Worm (Caenorhabditis elegans): ENCODE results near the gene T04G9.7.
A peak's percentile ranks its signal among the peaks of the same experiment; 100 is the strongest.

The T04G9.7 gene

ce11 chrX:770537-770936 is at the start of gene T04G9.7:
T04G9.7 (plus strand) TSS chrX:770837.
- TF ChIP-seq lin-15B (tag; optimal IDR thresholded peaks at IDR 0.05) = no peak
- no peak for TF ChIP-seq madf-5 (GFP tag; IDR thresholded peaks at IDR 0.05)
- no peak for TF ChIP-seq nhr-111 (GFP tag; optimal IDR thresholded peaks at IDR 0.05)
- TF ChIP-seq lir-3 (tag; optimal IDR thresholded peaks at IDR 0.05) = no peak
- TF ChIP-seq dve-1 (tag; optimal IDR thresholded peaks at IDR 0.05; ENCODE audit: insufficient read depth) = no peak
- no peak for TF ChIP-seq zfp-2 (tag; optimal IDR thresholded peaks at IDR 0.05)
- no peak for TF ChIP-seq mxl-3 (GFP tag; optimal IDR thresholded peaks at IDR 0.05)
- TF ChIP-seq ceh-82 (tag; optimal IDR thresholded peaks at IDR 0.05) = no peak
- no peak for TF ChIP-seq zip-2 (tag; optimal IDR thresholded peaks at IDR 0.05)
- TF ChIP-seq pha-4 (GFP tag; IDR thresholded peaks at IDR 0.05) = no peak
- TF ChIP-seq pha-4 (tag; optimal IDR thresholded peaks at IDR 0.05) = no peak
- TF ChIP-seq tag-97 (GFP tag; IDR thresholded peaks at IDR 0.05) = no peak
- no peak for TF ChIP-seq mep-1 (tag; optimal IDR thresholded peaks at IDR 0.05)

- no peak for TF ChIP-seq gei-8 (GFP tag; optimal IDR thresholded peaks at IDR 0.05)
- no peak for TF ChIP-seq F10B5.3 (tag; optimal IDR thresholded peaks at IDR 0.05)
- no peak for TF ChIP-seq snpc-4 (tag; optimal IDR thresholded peaks at IDR 0.05)
- no peak for TF ChIP-seq zfp-2 (tag; optimal IDR thresholded peaks at IDR 0.05)
- no peak for TF ChIP-seq rbr-2 (tag; optimal IDR thresholded peaks at IDR 0.05)
- no peak for TF ChIP-seq F26F4.8 (GFP tag; conservative IDR thresholded peaks at IDR 0.05)
- no peak for TF ChIP-seq mxl-3 (GFP tag; optimal IDR thresholded peaks at IDR 0.05)
Measured at ce11 chrX:725868-726267, 44.8 kb upstream of the T04G9.7 start, which contains the start of gene sli-1. sli-1 (minus strand) TSS chrX:725968.

- TF ChIP-seq mes-2 (tag; optimal IDR thresholded peaks at IDR 0.05; ENCODE audit: poor library complexity, severe bottlenecking) = peak; percentile 14
- TF ChIP-seq pha-4 (GFP tag; IDR thresholded peaks at IDR 0.05) = no peak
- no peak for TF ChIP-seq pha-4 (tag; optimal IDR thresholded peaks at IDR 0.05)
- TF ChIP-seq mdl-1 (tag; optimal IDR thresholded peaks at IDR 0.05) = peak in 1 of 2 experiments; percentile 10
- no peak for TF ChIP-seq ces-1 (GFP tag; optimal IDR thresholded peaks at IDR 0.05)
- TF ChIP-seq hlh-30 (tag; optimal IDR thresholded peaks at IDR 0.05; ENCODE audit: insufficient read depth) = peak; percentile 75
- TF ChIP-seq nhr-42 (GFP tag; IDR thresholded peaks at IDR 0.05) = no peak
- peak in 1 of 2 experiments; percentile 53 for TF ChIP-seq unc-62 (GFP tag; optimal IDR thresholded peaks at IDR 0.05 in 1 of 2)
- TF ChIP-seq unc-62 (tag; optimal IDR thresholded peaks at IDR 0.05) = no peak
Measured at ce11 chrX:726295-726694, 44.3 kb upstream of the T04G9.7 start.

- TF ChIP-seq saeg-2 (GFP tag; IDR thresholded peaks at IDR 0.05) (no peak), mxl-2 (GFP tag; conservative IDR thresholded peaks at IDR 0.05) (no peak), Y48G9A.11 (GFP tag; IDR thresholded peaks at IDR 0.05) (no peak), hif-1 (tag; optimal IDR thresholded peaks at IDR 0.05) (peak; percentile 20 to 59), egl-27 (tag; optimal IDR thresholded peaks at IDR 0.05) (no peak), set-16 (GFP tag; IDR thresholded peaks at IDR 0.05) (no peak), duxl-1 (tag; optimal IDR thresholded peaks at IDR 0.05; ENCODE audit: poor library complexity) (peak; percentile 89), ZK546.5 (tag; optimal IDR thresholded peaks at IDR 0.05) (no peak), unc-39 (tag; optimal IDR thresholded peaks at IDR 0.05) (no peak), nhr-6 (tag; optimal IDR thresholded peaks at IDR 0.05) (peak; percentile 91), nhr-48 (tag; optimal IDR thresholded peaks at IDR 0.05) (peak; percentile 62), zip-2 (tag; optimal IDR thresholded peaks at IDR 0.05) (no peak), lin-39 (tag; optimal IDR thresholded peaks at IDR 0.05) (no peak), mep-1 (tag; optimal IDR thresholded peaks at IDR 0.05) (peak; percentile 75), unc-62 (GFP tag; optimal IDR thresholded peaks at IDR 0.05 in 1 of 2) (no peak), unc-62 (tag; optimal IDR thresholded peaks at IDR 0.05) (no peak), tag-97 (GFP tag; IDR thresholded peaks at IDR 0.05) (no peak), mdl-1 (tag; optimal IDR thresholded peaks at IDR 0.05) (peak in 1 of 2 experiments; percentile 29), hmg-1.1 (GFP tag; IDR thresholded peaks at IDR 0.05) (peak; percentile 82), nhr-28 (tag; optimal IDR thresholded peaks at IDR 0.05) (peak; percentile 79), snpc-1.2 (GFP tag; IDR thresholded peaks at IDR 0.05) (no peak), spr-3 (GFP tag; optimal IDR thresholded peaks at IDR 0.05) (no peak), daf-16 (GFP tag; optimal IDR thresholded peaks at IDR 0.05) (peak; percentile 20 to 27), daf-16 (tag; optimal IDR thresholded peaks at IDR 0.05) (peak; percentile 82), nhr-76 (tag; optimal IDR thresholded peaks at IDR 0.05) (no peak), R02D3.7 (tag; optimal IDR thresholded peaks at IDR 0.05) (no peak), daf-12 (tag; optimal IDR thresholded peaks at IDR 0.05) (no peak), zip-11 (GFP tag; IDR thresholded peaks at IDR 0.05) (no peak)
Measured at ce11 chrX:727737-728136, 42.9 kb upstream of the T04G9.7 start.
